Fruit fly (Drosophila melanogaster): ENCODE measurements around the gene CG11600.

- no peak for TF ChIP-seq psq (optimal IDR thresholded peaks at IDR 0.05)
- TF ChIP-seq pan (optimal IDR thresholded peaks at IDR 0.05): no peak
These were observed 3.3 kb upstream of the CG11600 start, which contains the start of gene CG18530 for dm6 chr3R:12633059-12633458.

Measured in whole organism.